Fruit fly (Drosophila melanogaster) whole organism, embryonic: ENCODE data around the gene CG10747.
A peak's percentile ranks its signal among the peaks of the same experiment; 100 is the strongest.

Source experiments
- Abd-B ChIP-seq: fragments of 200-800 bp; sonication (Bioruptor generic); optimal IDR thresholded peaks from 2 replicates; lab custom pipeline; 2018; ENCODE audit warnings: missing biosample characterization, mild to moderate bottlenecking, missing genetic modification characterization, moderate library complexity
- CG10979 ChIP-seq: fragments of 200-800 bp; sonication (Bioruptor generic); optimal IDR thresholded peaks from 2 replicates; lab custom pipeline; 2018; ENCODE audit warnings: missing biosample characterization, mild to moderate bottlenecking, missing genetic modification characterization, moderate library complexity
- CG15696 ChIP-seq: fragments of 200-800 bp; sonication (Bioruptor generic); optimal IDR thresholded peaks from 2 replicates; lab custom pipeline; 2019; ENCODE audit warnings: missing biosample characterization, mild to moderate bottlenecking, missing genetic modification characterization, moderate library complexity
- CG17328 ChIP-seq: fragments of 200-800 bp; sonication (Bioruptor generic); IDR thresholded peaks from 2 replicates; pipeline ENCODE4 v1.3.6; 2022; ENCODE audit warnings: missing biosample characterization, missing genetic modification characterization
- CG17359 ChIP-seq: fragments of 200-800 bp; sonication (Bioruptor generic); optimal IDR thresholded peaks from 3 replicates; lab custom pipeline; 2018; ENCODE audit warnings: missing biosample characterization, mild to moderate bottlenecking, missing genetic modification characterization, moderate library complexity
- CG4854 ChIP-seq: fragments of 200-800 bp; sonication (Bioruptor generic); optimal IDR thresholded peaks from 2 replicates; lab custom pipeline; 2016; ENCODE audit warnings: missing biosample characterization, missing genetic modification characterization, inconsistent platforms
- CG6175 ChIP-seq: fragments of 200-800 bp; sonication (Bioruptor generic); IDR thresholded peaks from 3 replicates; pipeline ENCODE4 v1.3.6; 2022; ENCODE audit warnings: missing biosample characterization, missing genetic modification characterization
- CG6254 ChIP-seq: fragments of 200-800 bp; sonication (Bioruptor generic); optimal IDR thresholded peaks from 3 replicates; lab custom pipeline; 2017; ENCODE audit warnings: mild to moderate bottlenecking, missing biosample characterization, missing genetic modification reagents, missing genetic modification characterization
- CG6765 ChIP-seq: fragments of 200-800 bp; sonication (Bioruptor generic); optimal IDR thresholded peaks from 3 replicates; lab custom pipeline; 2017; ENCODE audit warnings: missing biosample characterization, mild to moderate bottlenecking, missing genetic modification characterization
- CG6854 ChIP-seq: fragments of 200-800 bp; sonication (Bioruptor generic); optimal IDR thresholded peaks from 3 replicates; lab custom pipeline; 2017; ENCODE audit warnings: missing biosample characterization, mild to moderate bottlenecking, missing genetic modification characterization
- CG7928 ChIP-seq: fragments of 200-800 bp; sonication (Bioruptor generic); optimal IDR thresholded peaks from 2 replicates; lab custom pipeline; 2017; ENCODE audit warnings: missing biosample characterization, mild to moderate bottlenecking, missing genetic modification characterization
- CG8290 ChIP-seq, 3 experiments: fragments of 200-800 bp; sonication (Bioruptor generic); optimal IDR thresholded peaks; 2 replicates each; lab custom pipeline; 2016 to 2019; ENCODE audit warnings: missing biosample characterization in 3 of 3, missing genetic modification characterization in 3 of 3, mild to moderate bottlenecking in 2 of 3, moderate library complexity in 1 of 3
- Chrac-16 ChIP-seq: fragments of 200-800 bp; sonication (Bioruptor generic); optimal IDR thresholded peaks from 3 replicates; lab custom pipeline; 2016; ENCODE audit warnings: missing biosample characterization, missing genetic modification characterization
- Dll ChIP-seq: fragments of 200-800 bp; sonication (Bioruptor generic); IDR thresholded peaks from 4 replicates; pipeline ENCODE4 v1.3.6; 2022; ENCODE audit warnings: missing biosample characterization, missing genetic modification characterization; ENCODE audit not compliant: partially characterized antibody
- Ets97D ChIP-seq: fragments of 200-800 bp; sonication (Bioruptor generic); optimal IDR thresholded peaks from 3 replicates; lab custom pipeline; 2016; ENCODE audit warnings: missing biosample characterization, missing genetic modification characterization
- Fer2 ChIP-seq: fragments of 200-800 bp; sonication (Bioruptor generic); optimal IDR thresholded peaks from 2 replicates; lab custom pipeline; 2018; ENCODE audit warnings: missing biosample characterization, mild to moderate bottlenecking, missing genetic modification characterization, moderate library complexity
- HmgD ChIP-seq: fragments of 200-800 bp; sonication (Bioruptor generic); optimal IDR thresholded peaks from 3 replicates; lab custom pipeline; 2016; ENCODE audit warnings: missing biosample characterization, missing genetic modification characterization
- Hr51 ChIP-seq, 2 experiments: fragments of 200-800 bp; sonication (Bioruptor generic); optimal IDR thresholded peaks; 2 replicates in 1 of 2; 3 replicates in 1 of 2; lab custom pipeline; 2016 to 2018; ENCODE audit warnings: missing biosample characterization in 2 of 2, missing genetic modification characterization in 2 of 2, mild to moderate bottlenecking in 1 of 2, moderate library complexity in 1 of 2
- Lpt ChIP-seq: fragments of >200 bp; optimal IDR thresholded peaks from 2 replicates; lab custom pipeline; 2018; ENCODE audit warnings: missing biosample characterization, missing genetic modification characterization
- MTF-1 ChIP-seq: fragments of 200-800 bp; sonication (Bioruptor generic); optimal IDR thresholded peaks from 2 replicates; lab custom pipeline; 2018; ENCODE audit warnings: missing biosample characterization, mild to moderate bottlenecking, missing genetic modification characterization, borderline replicate concordance
- Mad ChIP-seq: fragments of 200-800 bp; sonication (Bioruptor generic); optimal IDR thresholded peaks from 2 replicates; lab custom pipeline; 2016; ENCODE audit warnings: missing biosample characterization, missing genetic modification characterization
- NFAT ChIP-seq: fragments of 200-800 bp; sonication (Bioruptor generic); IDR thresholded peaks from 2 replicates; pipeline ENCODE4 v1.3.6; 2022; ENCODE audit warnings: missing biosample characterization, missing genetic modification characterization
- Opbp ChIP-seq: fragments of 200-800 bp; sonication (Bioruptor generic); IDR thresholded peaks from 3 replicates; pipeline ENCODE4 v1.3.6; 2022; ENCODE audit warnings: missing biosample characterization, missing genetic modification characterization; ENCODE audit not compliant: partially characterized antibody
- Scr ChIP-seq: fragments of 200-800 bp; sonication (Bioruptor generic); IDR thresholded peaks from 2 replicates; pipeline ENCODE4 v1.3.6; 2022; ENCODE audit warnings: missing biosample characterization, missing genetic modification characterization; ENCODE audit not compliant: partially characterized antibody
- Ssrp ChIP-seq: fragments of 200-800 bp; sonication (Bioruptor generic); optimal IDR thresholded peaks from 2 replicates; lab custom pipeline; 2018; ENCODE audit warnings: missing biosample characterization, mild to moderate bottlenecking, missing genetic modification characterization, moderate library complexity
- Tbp ChIP-seq: fragments of >200 bp; optimal IDR thresholded peaks from 2 replicates; lab custom pipeline; 2018; ENCODE audit warnings: missing biosample characterization, missing genetic modification characterization
- Xrp1 ChIP-seq: fragments of 200-800 bp; sonication (Bioruptor generic); IDR thresholded peaks from 2 replicates; pipeline ENCODE4 v1.3.6; 2022; ENCODE audit warnings: missing biosample characterization, missing genetic modification characterization
- br ChIP-seq: fragments of >200 bp; optimal IDR thresholded peaks from 2 replicates; lab custom pipeline; 2017
- bsh ChIP-seq, 2 experiments: fragments of 200-800 bp; sonication (Bioruptor generic); optimal IDR thresholded peaks; 2 replicates each; lab custom pipeline; 2017 to 2018; ENCODE audit warnings: mild to moderate bottlenecking in 2 of 2, missing biosample characterization in 2 of 2, missing genetic modification characterization in 2 of 2, moderate library complexity in 1 of 2
- cas ChIP-seq: fragments of 200-800 bp; sonication (Bioruptor generic); IDR thresholded peaks from 2 replicates; pipeline ENCODE4 v1.3.6; 2022; ENCODE audit warnings: missing biosample characterization, missing genetic modification characterization
- cato ChIP-seq: fragments of 200-800 bp; sonication (Bioruptor generic); optimal IDR thresholded peaks from 2 replicates; lab custom pipeline; 2016; ENCODE audit warnings: missing biosample characterization, missing genetic modification characterization, borderline replicate concordance
- cg ChIP-seq: fragments of 200-800 bp; sonication (Bioruptor generic); optimal IDR thresholded peaks from 3 replicates; lab custom pipeline; 2019; ENCODE audit warnings: missing biosample characterization, mild to moderate bottlenecking, missing genetic modification characterization, moderate library complexity
- ci ChIP-seq: fragments of 200-800 bp; sonication (Bioruptor generic); IDR thresholded peaks from 3 replicates; pipeline ENCODE4 v1.3.6; 2022; ENCODE audit warnings: missing biosample characterization, missing genetic modification characterization
- crc ChIP-seq: fragments of 200-800 bp; sonication (Bioruptor generic); optimal IDR thresholded peaks from 2 replicates; lab custom pipeline; 2016; ENCODE audit warnings: missing biosample characterization, missing genetic modification characterization
- dmrt99B ChIP-seq: fragments of 200-800 bp; sonication (Bioruptor generic); optimal IDR thresholded peaks from 2 replicates; lab custom pipeline; 2018; ENCODE audit warnings: missing biosample characterization, mild to moderate bottlenecking, missing genetic modification characterization, moderate library complexity
- dysf ChIP-seq: fragments of 200-800 bp; sonication (Bioruptor generic); IDR thresholded peaks from 3 replicates; pipeline ENCODE4 v1.3.6; 2022; ENCODE audit warnings: missing biosample characterization, missing genetic modification characterization
- gce ChIP-seq: fragments of 200-800 bp; sonication (Bioruptor generic); IDR thresholded peaks from 3 replicates; pipeline ENCODE4 v1.3.6; 2022; ENCODE audit warnings: missing biosample characterization, missing genetic modification characterization
- gsb-n ChIP-seq: fragments of 200-800 bp; sonication (Bioruptor generic); optimal IDR thresholded peaks from 3 replicates; lab custom pipeline; 2018; ENCODE audit warnings: missing biosample characterization, mild to moderate bottlenecking, missing genetic modification characterization
- mam ChIP-seq: fragments of 200-800 bp; sonication (Bioruptor generic); optimal IDR thresholded peaks from 3 replicates; lab custom pipeline; 2016; ENCODE audit warnings: missing biosample characterization, missing genetic modification characterization
- onecut ChIP-seq: fragments of 200-800 bp; sonication (Bioruptor generic); IDR thresholded peaks from 2 replicates; pipeline ENCODE4 v1.3.6; 2022; ENCODE audit warnings: missing biosample characterization, missing genetic modification characterization
- pita ChIP-seq: fragments of 200-800 bp; sonication (Bioruptor generic); optimal IDR thresholded peaks from 2 replicates; lab custom pipeline; 2017; ENCODE audit warnings: missing biosample characterization, mild to moderate bottlenecking, missing genetic modification characterization
- row ChIP-seq: fragments of 200-800 bp; sonication (Bioruptor generic); IDR thresholded peaks from 3 replicates; pipeline ENCODE4 v1.3.6; 2022; ENCODE audit warnings: missing biosample characterization, missing genetic modification characterization
- salm ChIP-seq: fragments of 200-800 bp; sonication (Bioruptor generic); optimal IDR thresholded peaks from 2 replicates; lab custom pipeline; 2018; ENCODE audit warnings: missing biosample characterization, mild to moderate bottlenecking, missing genetic modification characterization
- sens ChIP-seq: fragments of 200-800 bp; sonication (Bioruptor generic); peaks from one replicate; lab custom pipeline; 2016; ENCODE audit warnings: missing biosample characterization, missing genetic modification characterization
- slbo ChIP-seq: fragments of 200-800 bp; sonication (Bioruptor generic); IDR thresholded peaks from 2 replicates; pipeline ENCODE4 v1.3.6; 2022; ENCODE audit warnings: missing biosample characterization, missing genetic modification characterization
- toy ChIP-seq: fragments of 200-800 bp; sonication (Bioruptor generic); IDR thresholded peaks from 2 replicates; pipeline ENCODE4 v1.3.6; 2022; ENCODE audit warnings: missing biosample characterization, missing genetic modification characterization
- trem ChIP-seq: fragments of 200-800 bp; optimal IDR thresholded peaks from 3 replicates; lab custom pipeline; 2019; ENCODE audit warnings: missing biosample characterization, mild to moderate bottlenecking, missing genetic modification characterization, moderate library complexity
- twi ChIP-seq: fragments of 200-800 bp; optimal IDR thresholded peaks from 2 replicates; lab custom pipeline; 2019; ENCODE audit warnings: missing biosample characterization, mild to moderate bottlenecking, missing genetic modification characterization, moderate library complexity
- z ChIP-seq: fragments of 200-800 bp; sonication (Bioruptor generic); IDR thresholded peaks from 3 replicates; pipeline ENCODE4 v1.3.6; 2022; ENCODE audit warnings: missing biosample characterization, missing genetic modification characterization
- zf30C ChIP-seq: fragments of 200-800 bp; sonication (Bioruptor generic); optimal IDR thresholded peaks from 3 replicates; lab custom pipeline; 2018; ENCODE audit warnings: missing biosample characterization, mild to moderate bottlenecking, missing genetic modification characterization

CG10747 gene

DNA sequence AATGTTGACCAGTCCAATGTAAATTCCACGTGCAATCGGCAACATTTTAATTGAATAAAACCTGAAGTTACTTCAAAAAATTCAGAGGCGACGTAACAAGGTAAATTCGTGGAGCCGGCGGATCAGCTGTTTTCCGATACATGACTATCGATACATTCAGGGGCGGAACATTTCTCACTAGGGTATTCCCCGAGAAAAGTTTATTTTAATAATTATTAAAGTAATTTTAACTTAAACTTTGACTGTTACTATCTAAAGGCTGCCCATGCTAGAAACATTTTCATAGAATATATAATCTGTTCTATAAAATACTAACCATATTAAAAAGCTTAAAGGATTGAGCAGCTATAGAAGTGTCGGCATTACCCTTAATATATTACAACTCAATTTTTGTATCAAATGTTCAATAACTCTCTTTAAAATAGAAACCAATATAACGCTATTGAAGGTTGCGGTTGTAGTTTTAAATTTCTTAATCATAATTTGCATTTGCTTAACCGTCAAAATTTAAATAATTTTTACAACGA, 6.0 kb upstream of the CG10747 start, which contains the start of the genes mRpS18B and Kua (continued):
- TF ChIP-seq salm (tag; lab: Kevin White, UChicago): no peak
- TF ChIP-seq cato (GFP tag; lab: Kevin White, UChicago): no peak
- TF ChIP-seq z (GFP tag; lab: Robert Waterston, UW): no peak
- TF ChIP-seq CG6254: peak; percentile 23
- peak; percentile 32 for TF ChIP-seq Abd-B (GFP tag; lab: Kevin White, UChicago)
- peak; percentile 26 for TF ChIP-seq mam (GFP tag; lab: Kevin White, UChicago)
- TF ChIP-seq NFAT (GFP tag; lab: Robert Waterston, UW): peak; percentile 52
- peak; percentile 84 for TF ChIP-seq slbo (GFP tag; lab: Robert Waterston, UW)
- TF ChIP-seq CG6175 (GFP tag; lab: Robert Waterston, UW): no peak
- TF ChIP-seq MTF-1 (GFP tag; lab: Kevin White, UChicago): no peak
- peak; percentile 67 for TF ChIP-seq Opbp (GFP tag; lab: Robert Waterston, UW)
- peak; percentile 55 for TF ChIP-seq Scr
- TF ChIP-seq HmgD (GFP tag; lab: Kevin White, UChicago): no peak
- peak; percentile 2 for TF ChIP-seq gsb-n
- peak in 1 of 2 experiments; percentile 52 for TF ChIP-seq Hr51 (GFP tag; optimal IDR thresholded peaks at IDR 0.05; lab: Kevin White, UChicago)
- TF ChIP-seq crc: no peak
- TF ChIP-seq Chrac-16: peak; percentile 40
- TF ChIP-seq Ssrp: peak; percentile 52
- peak; percentile 52 for TF ChIP-seq CG10979 (tag; lab: Kevin White, UChicago)
- no peak for TF ChIP-seq Tbp
- TF ChIP-seq CG17328 (GFP tag; lab: Robert Waterston, UW): no peak
- TF ChIP-seq Dll: peak; percentile 52; the same call in 2 of the 4 replicates
- 0 out of 3 replicates have a peak, but pooled peaks have one; percentile 25 for TF ChIP-seq ci
- no peak for TF ChIP-seq zf30C
- no peak for TF ChIP-seq toy (GFP tag; lab: Robert Waterston, UW)
- no peak for TF ChIP-seq Lpt (GFP tag; lab: Kevin White, UChicago)
- peak; percentile 53; the same call in 1 of the 2 replicates for TF ChIP-seq Xrp1
- no peak for TF ChIP-seq CG6854 (GFP tag; lab: Kevin White, UChicago)
- TF ChIP-seq sens (GFP tag; lab: Kevin White, UChicago): peak; percentile 90
- no peak for TF ChIP-seq CG8290 (GFP tag; optimal IDR thresholded peaks at IDR 0.05; lab: Kevin White, UChicago)
- TF ChIP-seq CG8290 (tag; optimal IDR thresholded peaks at IDR 0.05; lab: Kevin White, UChicago): peak; percentile 7 to 26
- peak; percentile 48 for TF ChIP-seq CG7928 (GFP tag; lab: Kevin White, UChicago)
- TF ChIP-seq CG15696 (tag; lab: Kevin White, UChicago): peak; percentile 65
- TF ChIP-seq cg: no peak
- TF ChIP-seq CG6765 (GFP tag; lab: Kevin White, UChicago): no peak
- TF ChIP-seq pita (GFP tag; lab: Kevin White, UChicago): no peak
- TF ChIP-seq Fer2 (tag; lab: Kevin White, UChicago): peak; percentile 51
- no peak for TF ChIP-seq gce (GFP tag; lab: Robert Waterston, UW)
- TF ChIP-seq twi: no peak
- peak; percentile 58 for TF ChIP-seq CG17359
- peak; percentile 57; the same call in 2 of the 3 replicates for TF ChIP-seq dysf
- peak; percentile 54 for TF ChIP-seq trem
- TF ChIP-seq Mad (GFP tag; lab: Kevin White, UChicago): peak; percentile 0
- peak in 1 of 2 experiments; percentile 54 for TF ChIP-seq bsh (GFP tag; optimal IDR thresholded peaks at IDR 0.05; lab: Kevin White, UChicago)
- peak; percentile 41 for TF ChIP-seq Ets97D
- no peak for TF ChIP-seq onecut (GFP tag; lab: Robert Waterston, UW)
- no peak for TF ChIP-seq CG4854 (GFP tag; lab: Kevin White, UChicago)
- TF ChIP-seq br: no peak
- no peak for TF ChIP-seq cas (GFP tag; lab: Robert Waterston, UW)
- peak; percentile 86 for TF ChIP-seq row (GFP tag; lab: Robert Waterston, UW)
- peak; percentile 62 for TF ChIP-seq dmrt99B (tag; lab: Kevin White, UChicago)
